Worm (Caenorhabditis elegans): ENCODE measurements around the gene C24A3.4.

Gene C24A3.4

DNA sequence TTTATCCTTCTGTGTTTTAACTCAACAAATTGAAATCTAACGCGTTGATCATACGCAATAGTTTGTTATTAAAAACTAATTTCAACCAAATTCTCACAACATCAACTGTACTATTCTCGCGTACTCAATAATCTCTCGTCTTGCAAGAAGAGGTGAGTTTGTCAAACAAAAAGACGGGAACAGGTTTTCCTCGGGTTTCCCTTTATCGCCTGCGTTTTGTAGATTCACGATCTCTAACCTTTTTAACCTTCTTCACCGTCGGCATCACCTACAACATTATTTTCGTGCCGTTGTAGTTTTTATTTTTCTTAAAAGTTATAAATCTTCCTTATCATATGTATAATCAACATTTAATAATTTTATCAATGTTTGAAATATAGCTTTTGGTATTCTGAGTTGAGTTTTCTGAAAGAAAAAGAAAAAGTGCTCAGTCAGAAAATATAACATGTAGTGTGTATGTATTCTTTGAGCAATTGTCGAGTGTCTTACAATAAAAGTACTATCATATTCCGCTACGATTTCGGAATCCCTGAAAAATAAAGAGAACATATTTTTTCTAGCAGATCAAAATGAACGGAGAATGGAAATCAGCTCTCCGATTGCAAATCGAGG is 36.8 kb downstream of the C24A3.4 start, which contains the start of gene snf-12:
snf-12 (plus strand) TSS at position 562 of the 612 bp plus-strand sequence.
- TF ChIP-seq nhr-19 (GFP tag; conservative IDR thresholded peaks at IDR 0.05) (no peak), ceh-82 (tag; optimal IDR thresholded peaks at IDR 0.05) (no peak), efl-3 (GFP tag; optimal IDR thresholded peaks at IDR 0.05) (no peak), nhr-85 (tag) (peak; percentile 81), unc-86 (tag; optimal IDR thresholded peaks at IDR 0.05) (no peak), snu-23 (GFP tag; optimal IDR thresholded peaks at IDR 0.05) (peak; percentile 26), mab-9 (GFP tag; IDR thresholded peaks at IDR 0.05) (no peak), egl-13 (tag; optimal IDR thresholded peaks at IDR 0.05) (no peak), Y116A8C.19 (tag; optimal IDR thresholded peaks at IDR 0.05; ENCODE audit: borderline replicate concordance) (no peak), nhr-20 (tag; optimal IDR thresholded peaks at IDR 0.05) (peak; percentile 38), blmp-1 (tag; optimal IDR thresholded peaks at IDR 0.05) (peak; percentile 64), ama-1 (optimal IDR thresholded peaks at IDR 0.05) (no peak), grh-1 (GFP tag; IDR thresholded peaks at IDR 0.05) (peak; percentile 83), dsc-1 (tag; optimal IDR thresholded peaks at IDR 0.05) (no peak), efl-1 (optimal IDR thresholded peaks at IDR 0.05) (no peak), efl-1 (GFP tag; optimal IDR thresholded peaks at IDR 0.05 in 1 of 2) (peak in 1 of 2 experiments; percentile 24), rnt-1 (tag; optimal IDR thresholded peaks at IDR 0.05) (no peak), snpc-4 (tag; optimal IDR thresholded peaks at IDR 0.05) (no peak), F16B12.6 (tag; optimal IDR thresholded peaks at IDR 0.05) (no peak), nhr-77 (tag; optimal IDR thresholded peaks at IDR 0.05) (no peak), nhr-47 (tag; optimal IDR thresholded peaks at IDR 0.05) (no peak), nhr-71 (tag; optimal IDR thresholded peaks at IDR 0.05) (peak; percentile 32), elt-3 (tag; optimal IDR thresholded peaks at IDR 0.05) (peak in 1 of 6 experiments; percentile 43), ceh-8 (GFP tag; optimal IDR thresholded peaks at IDR 0.05) (no peak), lin-35 (GFP tag; optimal IDR thresholded peaks at IDR 0.05) (peak in 1 of 2 experiments; percentile 12)

DNA sequence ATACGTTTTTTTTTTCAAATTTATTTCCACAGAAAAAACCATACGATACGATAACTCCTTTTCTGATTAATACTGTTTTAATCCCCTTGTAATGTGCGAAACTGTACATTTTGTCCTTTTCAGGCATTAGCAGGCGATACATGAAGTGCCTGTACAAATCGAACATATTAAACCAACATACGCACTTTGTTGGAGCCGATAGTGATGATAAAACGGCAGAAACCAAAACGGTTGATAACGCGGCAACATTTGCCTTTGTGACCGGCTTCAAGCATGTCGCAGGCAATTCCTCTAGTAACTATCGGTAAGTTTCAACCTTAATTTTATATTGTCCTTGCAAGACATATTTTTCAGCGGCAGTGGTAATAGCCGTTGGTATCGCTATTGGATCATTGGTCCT is 42.1 kb downstream of the C24A3.4 start, which contains the start of gene nep-22:
nep-22 (plus strand) TSS at position 245 of the 400 bp plus-strand sequence.
- peak in 1 of 2 experiments; percentile 14 for TF ChIP-seq lin-35 (GFP tag; optimal IDR thresholded peaks at IDR 0.05)
- TF ChIP-seq pag-3 (tag; optimal IDR thresholded peaks at IDR 0.05; ENCODE audit: borderline replicate concordance, insufficient read depth), result no peak
- TF ChIP-seq elt-2 (tag; optimal IDR thresholded peaks at IDR 0.05), result peak; percentile 70

ce11 chrX:9035142-9035541 is 42.9 kb downstream of the C24A3.4 start:
- TF ChIP-seq unc-30 (tag; optimal IDR thresholded peaks at IDR 0.05), result no peak
- no peak for TF ChIP-seq dpl-1 (GFP tag; optimal IDR thresholded peaks at IDR 0.05)
- TF ChIP-seq nhr-84 (tag; optimal IDR thresholded peaks at IDR 0.05), result no peak
- TF ChIP-seq ets-5 (GFP tag; IDR thresholded peaks at IDR 0.05), result no peak
- no peak for TF ChIP-seq nhr-90 (tag; optimal IDR thresholded peaks at IDR 0.05; ENCODE audit: poor library complexity)
- no peak for TF ChIP-seq C34B4.2 (tag; optimal IDR thresholded peaks at IDR 0.05)
- no peak for TF ChIP-seq hpl-2 (GFP tag; optimal IDR thresholded peaks at IDR 0.05)
- peak; percentile 50 for TF ChIP-seq elt-2 (tag; optimal IDR thresholded peaks at IDR 0.05)
- no peak for TF ChIP-seq dsc-1 (tag; optimal IDR thresholded peaks at IDR 0.05)
- TF ChIP-seq efl-1 (optimal IDR thresholded peaks at IDR 0.05), result no peak
- peak in 1 of 2 experiments; percentile 56 for TF ChIP-seq efl-1 (GFP tag; optimal IDR thresholded peaks at IDR 0.05 in 1 of 2)
- no peak for TF ChIP-seq nhr-20 (tag; optimal IDR thresholded peaks at IDR 0.05)
- no peak for TF ChIP-seq unc-62 (GFP tag; optimal IDR thresholded peaks at IDR 0.05)
- no peak for TF ChIP-seq lin-14 (GFP tag; optimal IDR thresholded peaks at IDR 0.05)

DNA sequence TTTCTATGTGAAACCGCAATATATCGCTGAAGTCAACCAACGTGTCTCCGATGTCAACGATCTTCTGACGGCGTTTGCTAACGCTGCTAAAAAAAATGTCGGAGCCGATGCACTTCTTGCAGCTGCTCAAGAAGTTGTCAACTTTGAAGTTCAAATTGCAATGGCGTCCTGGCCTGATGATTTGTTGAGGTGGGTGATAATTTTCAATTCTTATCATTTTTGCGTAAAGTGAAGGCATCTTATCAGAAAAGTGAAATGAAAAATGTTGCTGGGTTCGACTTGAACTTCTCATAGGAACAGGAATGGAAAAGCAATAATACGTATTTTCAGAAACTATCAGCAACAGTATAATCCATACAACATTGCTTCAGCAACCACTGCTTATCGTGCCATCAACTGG is 44.0 kb downstream of the C24A3.4 start:
- no peak for TF ChIP-seq mdl-1 (tag; optimal IDR thresholded peaks at IDR 0.05)
- TF ChIP-seq unc-30 (tag; optimal IDR thresholded peaks at IDR 0.05), result no peak
- no peak for TF ChIP-seq ets-5 (GFP tag; IDR thresholded peaks at IDR 0.05)
- TF ChIP-seq elt-2 (tag; optimal IDR thresholded peaks at IDR 0.05), result peak; percentile 52
